Fruit fly (Drosophila melanogaster): ENCODE measurements around the gene TfIIB.

TfIIB gene

DNA sequence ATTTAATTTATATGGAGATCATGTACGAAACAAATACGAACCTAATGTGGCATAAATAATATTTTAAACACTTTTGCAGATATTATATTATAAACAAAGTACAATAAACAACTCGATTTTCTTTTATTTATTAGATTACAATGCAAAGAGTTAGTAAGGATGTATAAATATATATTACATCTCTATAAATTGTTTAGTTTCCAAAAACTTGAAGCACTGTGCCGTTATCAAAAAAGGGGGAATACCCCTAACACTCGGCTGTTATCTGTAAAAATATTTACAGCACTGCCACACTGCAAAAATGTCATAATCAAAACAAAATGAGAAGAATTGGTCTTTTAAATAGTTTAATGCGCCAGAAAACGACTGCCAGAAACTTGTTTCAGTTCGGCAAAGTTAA, 2.6 kb upstream of the TfIIB start, which contains the start of gene CG5188 (continued):
- peak; percentile 66; the same call in 1 of the 3 replicates for TF ChIP-seq Dbx (GFP tag; IDR thresholded peaks at IDR 0.05)
- no peak for TF ChIP-seq HLH3B (GFP tag; IDR thresholded peaks at IDR 0.05)
- TF ChIP-seq Tbp (GFP tag; optimal IDR thresholded peaks at IDR 0.05) = no peak
- no peak for TF ChIP-seq CG8089 (GFP tag; optimal IDR thresholded peaks at IDR 0.05)
- peak; percentile 2 for TF ChIP-seq Camta (GFP tag; optimal IDR thresholded peaks at IDR 0.05)
- TF ChIP-seq dpn (GFP tag; optimal IDR thresholded peaks at IDR 0.05) = peak; percentile 15 to 56
- TF ChIP-seq bcd (GFP tag; optimal IDR thresholded peaks at IDR 0.05) = no peak
- TF ChIP-seq ase (GFP tag; IDR thresholded peaks at IDR 0.05) = no peak
- peak; percentile 19 for TF ChIP-seq Chrac-16 (GFP tag; optimal IDR thresholded peaks at IDR 0.05)
- TF ChIP-seq pros (GFP tag; optimal IDR thresholded peaks at IDR 0.05) = no peak
- peak; percentile 16 for TF ChIP-seq CG9727 (GFP tag; optimal IDR thresholded peaks at IDR 0.05)
- TF ChIP-seq CG16863 (GFP tag; optimal IDR thresholded peaks at IDR 0.05) = no peak
- TF ChIP-seq CG10979 (tag; optimal IDR thresholded peaks at IDR 0.05) = peak; percentile 52
- no peak for TF ChIP-seq abd-A (tag; optimal IDR thresholded peaks at IDR 0.05)
- no peak for TF ChIP-seq CG14441 (GFP tag; IDR thresholded peaks at IDR 0.05)
- TF ChIP-seq Hsf (GFP tag; optimal IDR thresholded peaks at IDR 0.05) = peak; percentile 27
- TF ChIP-seq CG30403 (GFP tag; optimal IDR thresholded peaks at IDR 0.05) = peak; percentile 50
- TF ChIP-seq CG2199 (GFP tag; IDR thresholded peaks at IDR 0.05) = no peak
- TF ChIP-seq CG9876 (GFP tag; optimal IDR thresholded peaks at IDR 0.05) = no peak
- TF ChIP-seq Fer3 (tag; optimal IDR thresholded peaks at IDR 0.05) = peak; percentile 53
- TF ChIP-seq knrl (GFP tag; IDR thresholded peaks at IDR 0.05; ENCODE audit: partially characterized antibody) = peak; percentile 20; the same call in 1 of the 3 replicates
- no peak for TF ChIP-seq maf-S (GFP tag; optimal IDR thresholded peaks at IDR 0.05)
- TF ChIP-seq D19B (GFP tag; optimal IDR thresholded peaks at IDR 0.05) = no peak
- no peak; the same call in 1 of the 2 replicates for TF ChIP-seq sisA (GFP tag; IDR thresholded peaks at IDR 0.05)
- TF ChIP-seq Sox100B (GFP tag; optimal IDR thresholded peaks at IDR 0.05) = peak; percentile 53
- no peak for TF ChIP-seq cg (GFP tag; optimal IDR thresholded peaks at IDR 0.05)
- no peak for TF ChIP-seq run (tag; optimal IDR thresholded peaks at IDR 0.05)
- no peak for TF ChIP-seq Bdp1 (GFP tag; optimal IDR thresholded peaks at IDR 0.05)
- TF ChIP-seq Myb (GFP tag; optimal IDR thresholded peaks at IDR 0.05) = no peak
- TF ChIP-seq ab (GFP tag; optimal IDR thresholded peaks at IDR 0.05) = no peak
- peak; percentile 16 for TF ChIP-seq CG18619 (GFP tag; optimal IDR thresholded peaks at IDR 0.05)
- peak; percentile 25 for TF ChIP-seq CG9437 (GFP tag; optimal IDR thresholded peaks at IDR 0.05)
- 0 out of 2 replicates have a peak, but pooled peaks have one; percentile 26 for TF ChIP-seq unc-4 (GFP tag; IDR thresholded peaks at IDR 0.05; ENCODE audit: partially characterized antibody)
- peak in 1 of 2 experiments; percentile 98 for TF ChIP-seq Pdp1 (GFP tag; optimal IDR thresholded peaks at IDR 0.05)
- peak; percentile 74; the same call in 1 of the 2 replicates for TF ChIP-seq NFAT (GFP tag; IDR thresholded peaks at IDR 0.05)
- no peak for TF ChIP-seq sc (optimal IDR thresholded peaks at IDR 0.05)
- no peak for TF ChIP-seq sc (GFP tag; optimal IDR thresholded peaks at IDR 0.05)
- TF ChIP-seq CG33213 (GFP tag; optimal IDR thresholded peaks at IDR 0.05) = no peak
- no peak for TF ChIP-seq ara (GFP tag; IDR thresholded peaks at IDR 0.05)
- no peak for TF ChIP-seq bbx (GFP tag; IDR thresholded peaks at IDR 0.05; ENCODE audit: partially characterized antibody)
- TF ChIP-seq CG15601 (tag; optimal IDR thresholded peaks at IDR 0.05) = peak; percentile 31
- peak; percentile 64 for TF ChIP-seq CG31441 (GFP tag; IDR thresholded peaks at IDR 0.05)
- TF ChIP-seq tap (tag; optimal IDR thresholded peaks at IDR 0.05) = no peak
- TF ChIP-seq CG6272 (GFP tag; IDR thresholded peaks at IDR 0.05) = no peak
- no peak for TF ChIP-seq ro (GFP tag; IDR thresholded peaks at IDR 0.05)
- no peak for TF ChIP-seq CG2875 (GFP tag; optimal IDR thresholded peaks at IDR 0.05)
- peak; percentile 14; the same call in 1 of the 2 replicates for TF ChIP-seq lmd (GFP tag; IDR thresholded peaks at IDR 0.05)
- no peak for TF ChIP-seq CG3065 (GFP tag; optimal IDR thresholded peaks at IDR 0.05)
- no peak for TF ChIP-seq pho (GFP tag; optimal IDR thresholded peaks at IDR 0.05)
- TF ChIP-seq CG1647 (GFP tag; optimal IDR thresholded peaks at IDR 0.05) = peak; percentile 21
- TF ChIP-seq CG17912 (GFP tag; optimal IDR thresholded peaks at IDR 0.05) = no peak
- TF ChIP-seq CG6765 (GFP tag; optimal IDR thresholded peaks at IDR 0.05) = no peak
